Worm (Caenorhabditis elegans) whole organism, L2 larva: ENCODE data around the gene K08E3.2.
A peak's percentile ranks its signal among the peaks of the same experiment; 100 is the strongest.

Experiments used
- F13H6.1 ChIP-seq: sonication (generic microtip); optimal IDR thresholded peaks from 2 replicates; lab custom pipeline; 2016; ENCODE audit warnings: missing genetic modification characterization, missing compliant biosample characterization
- Y55F3AM.14 ChIP-seq: fragments of 200-800 bp; sonication (Bioruptor generic); optimal IDR thresholded peaks from 2 replicates; lab custom pipeline; 2018; ENCODE audit warnings: mild to moderate bottlenecking, missing genetic modification characterization, missing compliant biosample characterization
- ZK546.5 ChIP-seq: sonication (generic microtip); optimal IDR thresholded peaks from 2 replicates; lab custom pipeline; 2017; ENCODE audit warnings: missing biosample characterization, missing genetic modification characterization
- alr-1 ChIP-seq: fragments of 150-350 bp; optimal IDR thresholded peaks from 2 replicates; lab custom pipeline; 2014; ENCODE audit warnings: missing biosample characterization, missing genetic modification characterization
- aly-2 ChIP-seq: fragments of 150-350 bp; optimal IDR thresholded peaks from 2 replicates; lab custom pipeline; 2014; ENCODE audit warnings: missing biosample characterization, missing genetic modification characterization
- blmp-1 ChIP-seq: sonication (generic microtip); optimal IDR thresholded peaks from 2 replicates; lab custom pipeline; 2017; ENCODE audit warnings: missing genetic modification characterization, mild to moderate bottlenecking, missing compliant biosample characterization, antibody characterized with exemption, moderate library complexity; ENCODE audit not compliant: insufficient read depth
- ceh-82 ChIP-seq: fragments of 150-350 bp; optimal IDR thresholded peaks from 2 replicates; lab custom pipeline; 2014; ENCODE audit warnings: missing biosample characterization, missing genetic modification characterization
- crh-2 ChIP-seq: sonication (generic microtip); optimal IDR thresholded peaks from 2 replicates; lab custom pipeline; 2017; ENCODE audit warnings: missing biosample characterization, missing genetic modification characterization
- dmd-4 ChIP-seq: sonication (generic microtip); optimal IDR thresholded peaks from 2 replicates; lab custom pipeline; 2017; ENCODE audit warnings: missing biosample characterization, missing genetic modification characterization
- elt-3 ChIP-seq: sonication (generic microtip); optimal IDR thresholded peaks from 2 replicates; lab custom pipeline; 2017; ENCODE audit warnings: missing biosample characterization, missing genetic modification characterization
- fos-1 ChIP-seq: fragments of 150-350 bp; optimal IDR thresholded peaks from 2 replicates; lab custom pipeline; 2014; ENCODE audit warnings: missing biosample characterization, missing genetic modification characterization
- lin-39 ChIP-seq: fragments of 150-350 bp; optimal IDR thresholded peaks from 2 replicates; lab custom pipeline; 2014; ENCODE audit warnings: missing biosample characterization, missing genetic modification reagents, missing genetic modification characterization
- lsy-2 ChIP-seq, 2 experiments: fragments of 150-350 bp in 1 of 2; sonication (generic microtip) in 1 of 2; optimal IDR thresholded peaks; 2 replicates each; lab custom pipeline; 2014 to 2017; ENCODE audit warnings: missing biosample characterization in 2 of 2, missing genetic modification characterization in 2 of 2
- mab-5 ChIP-seq: fragments of 150-350 bp; optimal IDR thresholded peaks from 2 replicates; lab custom pipeline; 2014; ENCODE audit warnings: missing biosample characterization, missing genetic modification characterization
- mbf-1 ChIP-seq: sonication (generic microtip); optimal IDR thresholded peaks from 2 replicates; lab custom pipeline; 2017; ENCODE audit warnings: missing biosample characterization, missing genetic modification characterization
- mdl-1 ChIP-seq, 2 experiments: fragments of 150-350 bp in 1 of 2; sonication (generic microtip) in 1 of 2; optimal IDR thresholded peaks; 2 replicates each; lab custom pipeline; 2017; ENCODE audit warnings: missing biosample characterization in 2 of 2, missing genetic modification characterization in 2 of 2
- nhr-10 ChIP-seq: sonication (generic microtip); optimal IDR thresholded peaks from 2 replicates; lab custom pipeline; 2017; ENCODE audit warnings: missing biosample characterization, missing genetic modification characterization
- nhr-11 ChIP-seq: fragments of 150-350 bp; optimal IDR thresholded peaks from 2 replicates; lab custom pipeline; 2014; ENCODE audit warnings: missing biosample characterization, missing genetic modification characterization
- nhr-23 ChIP-seq: fragments of 150-350 bp; optimal IDR thresholded peaks from 2 replicates; lab custom pipeline; 2014; ENCODE audit warnings: missing biosample characterization, missing genetic modification reagents, missing genetic modification characterization
- nhr-237 ChIP-seq: fragments of 150-350 bp; optimal IDR thresholded peaks from 2 replicates; lab custom pipeline; 2014; ENCODE audit warnings: missing biosample characterization, missing genetic modification characterization
- nhr-6 ChIP-seq: fragments of 150-350 bp; optimal IDR thresholded peaks from 2 replicates; lab custom pipeline; 2014; ENCODE audit warnings: missing biosample characterization, missing genetic modification characterization
- nhr-77 ChIP-seq: fragments of 150-350 bp; optimal IDR thresholded peaks from 2 replicates; lab custom pipeline; 2014; ENCODE audit warnings: missing biosample characterization, missing genetic modification characterization
- sem-4 ChIP-seq: fragments of 150-350 bp; optimal IDR thresholded peaks from 2 replicates; lab custom pipeline; 2014; ENCODE audit warnings: missing biosample characterization, missing genetic modification reagents, missing genetic modification characterization
- sma-3 ChIP-seq: sonication (generic microtip); optimal IDR thresholded peaks from 2 replicates; lab custom pipeline; 2016; ENCODE audit warnings: missing genetic modification reagents, missing genetic modification characterization, missing compliant biosample characterization
- sma-9 ChIP-seq, 2 experiments: fragments of 150-350 bp in 1 of 2; sonication (generic microtip) in 1 of 2; optimal IDR thresholded peaks; 2 replicates each; lab custom pipeline; 2014 to 2016; ENCODE audit warnings: missing genetic modification characterization in 2 of 2, mild to moderate bottlenecking in 1 of 2, missing biosample characterization in 1 of 2, missing compliant biosample characterization in 1 of 2, missing genetic modification reagents in 1 of 2, moderate library complexity in 1 of 2
- unc-39 ChIP-seq: fragments of 150-350 bp; optimal IDR thresholded peaks from 2 replicates; lab custom pipeline; 2014; ENCODE audit warnings: missing biosample characterization, missing genetic modification characterization
- unc-62 ChIP-seq: fragments of 150-350 bp; optimal IDR thresholded peaks from 2 replicates; lab custom pipeline; 2014; ENCODE audit warnings: missing biosample characterization, missing genetic modification reagents, missing genetic modification characterization
- ztf-11 ChIP-seq: sonication (generic microtip); optimal IDR thresholded peaks from 2 replicates; lab custom pipeline; 2017; ENCODE audit warnings: missing biosample characterization, missing genetic modification characterization

K08E3.2 gene

DNA sequence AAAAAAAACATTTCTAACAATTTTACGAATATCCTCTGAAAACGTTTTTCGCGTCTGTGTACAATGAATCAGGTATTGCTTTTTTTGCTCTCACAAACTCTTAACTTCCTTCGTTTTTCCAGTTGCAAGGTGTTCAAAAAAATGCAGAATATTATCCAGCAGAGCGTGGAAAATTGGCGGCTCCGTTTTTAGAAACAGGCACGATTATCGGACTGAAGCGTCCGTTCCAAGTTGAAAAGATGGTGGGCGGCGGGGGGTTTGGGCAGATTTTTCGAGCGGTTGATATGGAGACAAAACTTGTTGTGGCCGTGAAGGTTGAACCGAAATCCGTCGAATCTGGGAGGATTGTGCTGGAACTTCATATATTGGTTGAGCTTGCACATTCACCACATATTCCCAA is 13.5 kb downstream of the K08E3.2 start, which contains the start of gene W06F12.3:
W06F12.3 (plus strand) TSS at position 23 of the 400 bp plus-strand sequence.
- TF ChIP-seq elt-3 (tag; lab: Kevin White, UChicago) (no peak), lin-39 (no peak), aly-2 (tag; lab: Kevin White, UChicago) (no peak), crh-2 (tag; lab: Kevin White, UChicago) (no peak), nhr-23 (no peak), nhr-237 (tag; lab: Kevin White, UChicago) (no peak), sma-9 (GFP tag; optimal IDR thresholded peaks at IDR 0.05; lab: Kevin White, UChicago) (no peak), sma-9 (tag; optimal IDR thresholded peaks at IDR 0.05; lab: Kevin White, UChicago) (no peak), lsy-2 (tag; optimal IDR thresholded peaks at IDR 0.05; lab: Kevin White, UChicago) (no peak), mab-5 (tag; lab: Kevin White, UChicago) (no peak), Y55F3AM.14 (GFP tag; lab: Kevin White, UChicago) (no peak), alr-1 (tag; lab: Kevin White, UChicago) (no peak), unc-62 (GFP tag; lab: Kevin White, UChicago) (no peak)

DNA sequence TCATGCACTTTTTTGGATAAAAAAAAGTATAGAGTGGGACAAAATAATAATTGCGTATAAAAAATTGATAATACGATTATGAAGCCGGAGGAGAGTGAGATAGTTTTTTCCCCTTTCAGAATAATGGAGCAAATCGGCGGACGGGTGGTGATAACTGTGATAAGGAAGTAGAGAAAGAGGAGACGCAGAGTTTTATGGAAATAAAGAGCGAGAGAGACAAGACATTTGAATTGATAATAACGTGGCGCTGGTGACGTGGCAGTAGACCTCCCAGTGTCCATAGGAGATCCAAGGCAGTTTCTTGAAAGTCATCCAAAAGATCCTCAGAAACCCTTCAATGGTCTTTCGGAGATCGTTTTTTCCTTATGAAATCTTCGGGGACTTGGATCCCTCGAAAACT is 14.7 kb downstream of the K08E3.2 start:
- TF ChIP-seq lin-39 (no peak), fos-1 (tag; lab: Kevin White, UChicago) (peak; percentile 98), F13H6.1 (tag; lab: Kevin White, UChicago) (peak; percentile 42), sma-9 (GFP tag; optimal IDR thresholded peaks at IDR 0.05; lab: Kevin White, UChicago) (peak; percentile 19), sma-9 (tag; optimal IDR thresholded peaks at IDR 0.05; lab: Kevin White, UChicago) (no peak), unc-39 (no peak), crh-2 (tag; lab: Kevin White, UChicago) (peak; percentile 80), nhr-11 (tag; lab: Kevin White, UChicago) (no peak), nhr-10 (tag; lab: Kevin White, UChicago) (no peak), ZK546.5 (no peak), sem-4 (tag; lab: Kevin White, UChicago) (no peak), aly-2 (tag; lab: Kevin White, UChicago) (no peak)

DNA sequence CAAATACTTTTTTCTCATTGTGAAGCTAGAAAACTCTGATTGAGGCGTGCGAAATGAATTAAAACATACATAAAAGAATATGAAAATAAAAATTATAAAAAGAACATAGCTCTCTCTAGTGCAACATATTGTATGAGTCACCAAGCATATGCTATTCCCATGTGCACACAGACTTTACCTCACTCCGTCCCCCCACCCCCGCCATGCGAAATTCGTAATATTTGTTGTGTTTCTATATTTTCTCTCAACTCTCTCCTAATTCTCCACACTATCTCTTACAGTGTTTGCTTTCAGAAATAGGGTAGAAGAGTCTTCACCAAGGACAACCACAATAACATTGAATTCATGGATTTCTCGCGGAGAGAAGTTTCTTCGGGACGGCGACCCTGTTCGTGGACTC is 15.8 kb downstream of the K08E3.2 start:
- TF ChIP-seq fos-1 (tag; lab: Kevin White, UChicago) (peak; percentile 77), sma-3 (GFP tag; lab: Kevin White, UChicago) (no peak)

DNA sequence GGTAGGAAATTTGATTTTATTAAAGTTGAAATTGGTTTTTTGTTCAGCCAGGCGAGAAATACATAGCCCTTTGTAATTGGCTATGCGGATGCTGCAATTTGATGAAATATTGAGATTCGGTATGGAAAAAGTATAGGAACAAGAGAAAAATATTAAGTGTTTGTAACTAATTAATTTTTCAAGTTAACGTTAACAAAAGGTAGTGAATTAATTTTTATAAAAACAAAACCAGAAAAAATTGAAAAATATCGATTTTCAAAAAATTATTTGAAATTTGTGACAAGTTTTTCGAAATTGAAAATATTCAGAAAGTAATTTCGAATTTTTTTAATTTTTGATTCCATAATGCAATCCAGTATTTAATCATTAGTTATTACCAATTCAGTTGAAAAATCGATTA is 16.9 kb downstream of the K08E3.2 start, which contains the start of gene W06F12.2:
W06F12.2 (minus strand) TSS at position 101 of the 400 bp plus-strand sequence.
- TF ChIP-seq nhr-6 (no peak), F13H6.1 (tag; lab: Kevin White, UChicago) (no peak), aly-2 (tag; lab: Kevin White, UChicago) (no peak), lin-39 (no peak)

DNA sequence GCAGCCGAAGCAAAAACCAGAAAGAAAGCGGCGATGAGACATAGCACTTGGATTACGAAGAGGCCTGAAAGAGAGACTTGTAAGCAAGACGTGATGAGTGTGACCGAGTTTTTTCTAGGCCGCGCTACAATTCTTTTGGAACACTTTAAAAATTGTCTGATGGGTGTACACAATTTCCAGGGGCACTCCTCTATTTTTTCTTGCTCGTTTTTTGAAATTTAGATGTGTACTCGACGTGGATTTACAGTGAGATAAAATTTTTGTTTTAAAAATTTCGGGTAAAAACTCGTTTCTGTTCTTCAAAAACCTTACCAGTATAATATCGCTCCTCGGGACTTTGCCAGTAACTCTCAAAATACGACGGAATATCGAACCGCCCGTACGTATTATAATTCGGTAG is 18.7 kb downstream of the K08E3.2 start:
- no peak for TF ChIP-seq nhr-23
- no peak for TF ChIP-seq mdl-1 (tag; optimal IDR thresholded peaks at IDR 0.05; lab: Kevin White, UChicago)
- TF ChIP-seq ztf-11 (tag; lab: Kevin White, UChicago), result no peak
- no peak for TF ChIP-seq elt-3 (tag; lab: Kevin White, UChicago)
- TF ChIP-seq unc-39, result no peak
- no peak for TF ChIP-seq dmd-4
- TF ChIP-seq unc-62 (GFP tag; lab: Kevin White, UChicago), result no peak
- TF ChIP-seq mbf-1 (tag; lab: Kevin White, UChicago), result no peak
- no peak for TF ChIP-seq blmp-1 (tag; lab: Kevin White, UChicago)
- no peak for TF ChIP-seq ceh-82 (tag; lab: Kevin White, UChicago)
- TF ChIP-seq nhr-77 (tag; lab: Kevin White, UChicago), result no peak
- no peak for TF ChIP-seq nhr-11 (tag; lab: Kevin White, UChicago)
- no peak for TF ChIP-seq Y55F3AM.14 (GFP tag; lab: Kevin White, UChicago)
- TF ChIP-seq F13H6.1 (tag; lab: Kevin White, UChicago), result no peak
- no peak for TF ChIP-seq alr-1 (tag; lab: Kevin White, UChicago)
- no peak for TF ChIP-seq mab-5 (tag; lab: Kevin White, UChicago)
- no peak for TF ChIP-seq nhr-237 (tag; lab: Kevin White, UChicago)
